Worm (Caenorhabditis elegans): Measurements from ENCODE around the gene T07A9.12.
A peak's percentile ranks its signal among the peaks of the same experiment; 100 is the strongest.

The T07A9.12 gene

ce11 chrIV:385150-385937, 25.3 kb upstream of the T07A9.12 start, which contains the start of gene rps-24:
Gene rps-24, plus strand, starts transcription at chrIV:385887.
- TF ChIP-seq mep-1 (tag; optimal IDR thresholded peaks at IDR 0.05) (peak; percentile 94), nhr-237 (tag; optimal IDR thresholded peaks at IDR 0.05) (peak; percentile 90), hlh-1 (tag; optimal IDR thresholded peaks at IDR 0.05) (peak; percentile 61), unc-62 (GFP tag; optimal IDR thresholded peaks at IDR 0.05) (peak; percentile 13), ces-1 (GFP tag; optimal IDR thresholded peaks at IDR 0.05) (peak; percentile 85), cnd-1 (tag; optimal IDR thresholded peaks at IDR 0.05) (peak; percentile 74), M03D4.4 (tag; optimal IDR thresholded peaks at IDR 0.05) (peak; percentile 61), ham-2 (GFP tag; optimal IDR thresholded peaks at IDR 0.05) (peak; percentile 56), tbx-8 (GFP tag; optimal IDR thresholded peaks at IDR 0.05) (peak; percentile 30), drap-1 (GFP tag; optimal IDR thresholded peaks at IDR 0.05) (peak; percentile 74), ceh-39 (tag; optimal IDR thresholded peaks at IDR 0.05) (peak; percentile 77), pha-4 (tag; optimal IDR thresholded peaks at IDR 0.05) (peak; percentile 87), mab-5 (tag; optimal IDR thresholded peaks at IDR 0.05) (peak; percentile 8), mls-2 (tag; optimal IDR thresholded peaks at IDR 0.05) (peak; percentile 84), lsy-2 (tag; optimal IDR thresholded peaks at IDR 0.05) (peak; percentile 88), bed-3 (GFP tag; optimal IDR thresholded peaks at IDR 0.05) (peak; percentile 23), sptf-1 (tag; optimal IDR thresholded peaks at IDR 0.05) (peak; percentile 88), ceh-43 (GFP tag; optimal IDR thresholded peaks at IDR 0.05) (peak; percentile 41), unc-120 (tag; optimal IDR thresholded peaks at IDR 0.05; ENCODE audit: poor library complexity, severe bottlenecking) (peak; percentile 87), lin-13 (tag; optimal IDR thresholded peaks at IDR 0.05) (peak; percentile 91), ceh-83 (GFP tag; optimal IDR thresholded peaks at IDR 0.05) (peak; percentile 17), sem-2 (GFP tag; optimal IDR thresholded peaks at IDR 0.05) (peak; percentile 29), ztf-11 (tag; optimal IDR thresholded peaks at IDR 0.05) (peak; percentile 21), lin-32 (GFP tag; optimal IDR thresholded peaks at IDR 0.05) (peak; percentile 9)

ce11 chrIV:386576-386975, 24.1 kb upstream of the T07A9.12 start, which contains the start of gene T07A9.14:
Gene T07A9.14, plus strand, starts transcription at chrIV:386699.
- TF ChIP-seq nhr-12 (tag; optimal IDR thresholded peaks at IDR 0.05) (no peak), hlh-1 (tag; optimal IDR thresholded peaks at IDR 0.05) (no peak), ces-1 (GFP tag; optimal IDR thresholded peaks at IDR 0.05) (no peak), cnd-1 (tag; optimal IDR thresholded peaks at IDR 0.05) (no peak), mep-1 (tag; optimal IDR thresholded peaks at IDR 0.05) (no peak)

DNA sequence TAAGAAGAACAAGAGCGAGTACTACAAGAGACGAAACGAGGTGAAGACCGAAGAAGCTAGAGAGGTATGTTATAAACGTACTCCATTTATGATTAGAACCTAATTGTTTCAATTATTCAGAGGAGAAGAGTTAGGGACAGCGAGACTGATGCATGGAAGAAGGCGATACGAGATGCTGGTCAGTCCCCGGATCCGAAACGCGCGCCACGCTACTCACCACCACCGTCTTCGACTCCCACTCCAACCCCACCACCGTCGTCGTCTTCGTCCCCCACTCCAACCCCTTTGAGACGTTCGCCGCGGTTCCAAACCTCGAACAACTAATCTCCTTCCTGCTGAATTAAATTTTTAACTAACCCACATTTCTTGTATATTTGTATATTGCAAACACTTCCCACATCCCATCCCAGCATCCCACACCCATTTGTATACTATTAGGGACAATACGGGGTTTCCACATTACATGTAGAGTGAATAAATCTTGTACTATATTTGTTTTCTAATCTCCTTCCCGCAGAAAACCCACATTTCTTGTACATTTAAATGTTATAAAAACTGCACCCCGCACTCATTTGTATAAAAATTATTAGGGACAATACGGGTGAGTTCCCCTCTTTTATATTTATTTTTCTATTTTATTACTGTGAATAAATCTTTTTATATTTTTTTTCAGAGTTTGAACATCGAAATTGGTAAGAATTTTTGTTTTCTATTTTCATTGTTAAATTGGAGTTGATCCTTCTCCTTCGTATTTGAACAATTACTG, 23.2 kb upstream of the T07A9.12 start:
- no peak for TF ChIP-seq mls-2 (tag; optimal IDR thresholded peaks at IDR 0.05)
- no peak for TF ChIP-seq ztf-11 (tag; optimal IDR thresholded peaks at IDR 0.05)
- TF ChIP-seq mep-1 (tag; optimal IDR thresholded peaks at IDR 0.05), result no peak
- TF ChIP-seq lin-13 (tag; optimal IDR thresholded peaks at IDR 0.05), result no peak
- TF ChIP-seq ces-1 (GFP tag; optimal IDR thresholded peaks at IDR 0.05), result no peak
- no peak for TF ChIP-seq nhr-2 (tag; optimal IDR thresholded peaks at IDR 0.05)
- TF ChIP-seq nhr-12 (tag; optimal IDR thresholded peaks at IDR 0.05), result no peak
- no peak for TF ChIP-seq lin-32 (GFP tag; optimal IDR thresholded peaks at IDR 0.05)
- no peak for TF ChIP-seq ham-2 (GFP tag; optimal IDR thresholded peaks at IDR 0.05)
- TF ChIP-seq pha-4 (tag; optimal IDR thresholded peaks at IDR 0.05), result no peak

DNA sequence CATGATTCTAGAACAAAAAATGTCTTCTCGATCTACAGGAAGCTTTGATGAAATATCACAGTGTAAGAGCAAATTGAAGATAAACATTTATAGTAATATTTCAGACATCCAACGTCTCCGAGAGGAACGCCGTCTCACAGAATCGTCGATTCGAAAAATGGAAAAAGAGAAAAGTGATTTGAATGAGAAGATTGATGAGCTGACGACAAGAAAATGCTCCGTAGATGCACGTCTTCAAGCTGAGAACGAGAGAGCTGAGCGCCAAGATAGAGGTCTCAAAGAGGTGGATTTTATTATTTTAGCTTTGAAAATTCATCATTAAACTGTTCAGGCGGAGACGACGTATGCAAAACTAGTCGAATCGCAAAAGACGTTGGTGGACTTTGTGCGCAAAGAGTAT, 22.6 kb upstream of the T07A9.12 start, which contains the start of gene ssna-1:
ssna-1 (plus strand) TSS at position 12 of the 400 bp plus-strand sequence.
- no peak for TF ChIP-seq M03D4.4 (tag; optimal IDR thresholded peaks at IDR 0.05)
- no peak for TF ChIP-seq snpc-4 (tag; optimal IDR thresholded peaks at IDR 0.05)
- TF ChIP-seq sem-2 (GFP tag; optimal IDR thresholded peaks at IDR 0.05), result no peak
- TF ChIP-seq mep-1 (tag; optimal IDR thresholded peaks at IDR 0.05), result no peak
- TF ChIP-seq elt-1 (tag; optimal IDR thresholded peaks at IDR 0.05; ENCODE audit: borderline replicate concordance, insufficient read depth), result no peak
- TF ChIP-seq nhr-237 (tag; optimal IDR thresholded peaks at IDR 0.05), result no peak
- TF ChIP-seq mls-2 (tag; optimal IDR thresholded peaks at IDR 0.05), result no peak

- peak; percentile 76 for TF ChIP-seq unc-39 (tag; optimal IDR thresholded peaks at IDR 0.05)
- TF ChIP-seq nhr-12 (tag; optimal IDR thresholded peaks at IDR 0.05), result peak; percentile 96
- peak; percentile 87 for TF ChIP-seq lsy-2 (tag; optimal IDR thresholded peaks at IDR 0.05)
- TF ChIP-seq nhr-76 (tag; optimal IDR thresholded peaks at IDR 0.05), result peak; percentile 97
- peak; percentile 93 for TF ChIP-seq flh-1 (GFP tag; optimal IDR thresholded peaks at IDR 0.05)
- peak; percentile 92 for TF ChIP-seq tbx-8 (GFP tag; optimal IDR thresholded peaks at IDR 0.05)
- peak; percentile 14 for TF ChIP-seq elt-1 (tag; optimal IDR thresholded peaks at IDR 0.05; ENCODE audit: borderline replicate concordance, insufficient read depth)
- peak; percentile 90 for TF ChIP-seq mab-5 (tag; optimal IDR thresholded peaks at IDR 0.05)
- TF ChIP-seq sptf-1 (tag; optimal IDR thresholded peaks at IDR 0.05), result peak; percentile 99
- TF ChIP-seq ces-1 (GFP tag; optimal IDR thresholded peaks at IDR 0.05), result peak; percentile 87
- no peak for TF ChIP-seq zip-8 (tag; optimal IDR thresholded peaks at IDR 0.05)
- TF ChIP-seq nhr-2 (tag; optimal IDR thresholded peaks at IDR 0.05), result peak; percentile 58
- no peak for TF ChIP-seq snpc-4 (tag; optimal IDR thresholded peaks at IDR 0.05)
- peak; percentile 98 for TF ChIP-seq unc-120 (tag; optimal IDR thresholded peaks at IDR 0.05; ENCODE audit: poor library complexity, severe bottlenecking)
- peak; percentile 96 for TF ChIP-seq ceh-43 (GFP tag; optimal IDR thresholded peaks at IDR 0.05)
- TF ChIP-seq ztf-11 (tag; optimal IDR thresholded peaks at IDR 0.05), result peak; percentile 95
- TF ChIP-seq nhr-28 (tag; optimal IDR thresholded peaks at IDR 0.05), result no peak
- peak; percentile 93 for TF ChIP-seq hlh-1 (tag; optimal IDR thresholded peaks at IDR 0.05)
- peak; percentile 95 for TF ChIP-seq lin-32 (GFP tag; optimal IDR thresholded peaks at IDR 0.05)
- TF ChIP-seq mep-1 (tag; optimal IDR thresholded peaks at IDR 0.05), result peak; percentile 96
- TF ChIP-seq M03D4.4 (tag; optimal IDR thresholded peaks at IDR 0.05), result peak; percentile 98
- TF ChIP-seq lin-13 (tag; optimal IDR thresholded peaks at IDR 0.05), result peak; percentile 97
- peak; percentile 98 for TF ChIP-seq ham-2 (GFP tag; optimal IDR thresholded peaks at IDR 0.05)
- peak; percentile 91 for TF ChIP-seq nhr-237 (tag; optimal IDR thresholded peaks at IDR 0.05)
- peak; percentile 98 for TF ChIP-seq pha-4 (tag; optimal IDR thresholded peaks at IDR 0.05)
- peak; percentile 97 for TF ChIP-seq drap-1 (GFP tag; optimal IDR thresholded peaks at IDR 0.05)
- TF ChIP-seq mls-2 (tag; optimal IDR thresholded peaks at IDR 0.05), result peak; percentile 99
Measured at ce11 chrIV:390279-390678, 20.4 kb upstream of the T07A9.12 start, which contains the start of the genes ears-2 and uncp-18. Gene ears-2, minus strand, starts transcription at chrIV:390468. Gene uncp-18, plus strand, starts transcription at chrIV:390560.
